Fruit fly (Drosophila melanogaster) whole organism, adult: ENCODE measurements around the gene Dtd.

Experiments used
- CG11617 ChIP-seq: fragments of 200-800 bp; sonication (Bioruptor generic); optimal IDR thresholded peaks from 2 replicates; lab custom pipeline; 2017; ENCODE audit warnings: mild to moderate bottlenecking, missing biosample characterization, missing genetic modification reagents, missing genetic modification characterization
- CG12768 ChIP-seq: fragments of 200-800 bp; sonication (Bioruptor generic); optimal IDR thresholded peaks from 2 replicates; lab custom pipeline; 2017; ENCODE audit warnings: missing biosample characterization, missing genetic modification characterization, mild to moderate bottlenecking, moderate library complexity, missing genetic modification reagents
- CG14711 ChIP-seq: fragments of 200-800 bp; sonication (Bioruptor generic); optimal IDR thresholded peaks from 2 replicates; lab custom pipeline; 2018; ENCODE audit warnings: missing biosample characterization, mild to moderate bottlenecking, missing genetic modification characterization, moderate library complexity
- CG1620 ChIP-seq: fragments of 200-800 bp; sonication (Bioruptor generic); optimal IDR thresholded peaks from 2 replicates; lab custom pipeline; 2016; ENCODE audit warnings: missing biosample characterization, missing genetic modification characterization
- CG7045 ChIP-seq: fragments of 200-800 bp; sonication (Bioruptor generic); optimal IDR thresholded peaks from 2 replicates; lab custom pipeline; 2017; ENCODE audit warnings: missing biosample characterization, mild to moderate bottlenecking, missing genetic modification characterization
- Clk ChIP-seq: fragments of 200-800 bp; sonication (Bioruptor generic); optimal IDR thresholded peaks from 2 replicates; lab custom pipeline; 2017; ENCODE audit warnings: missing biosample characterization, missing genetic modification characterization
- Crg-1 ChIP-seq: fragments of 200-800 bp; sonication (Bioruptor generic); optimal IDR thresholded peaks from 2 replicates; lab custom pipeline; 2016; ENCODE audit warnings: missing biosample characterization, missing genetic modification characterization
- bab1 ChIP-seq: fragments of 200-800 bp; sonication (Bioruptor generic); optimal IDR thresholded peaks from 3 replicates; lab custom pipeline; 2019; ENCODE audit warnings: missing biosample characterization, mild to moderate bottlenecking, missing genetic modification characterization, moderate library complexity
- cnc ChIP-seq, 2 experiments: fragments of >200 bp; optimal IDR thresholded peaks; 2 replicates each; lab custom pipeline; 2017
- ovo ChIP-seq: fragments of 200-800 bp; sonication (Bioruptor generic); optimal IDR thresholded peaks from 2 replicates; lab custom pipeline; 2016; ENCODE audit warnings: missing biosample characterization, missing genetic modification characterization
- pad ChIP-seq: fragments of 200-800 bp; sonication (Bioruptor generic); optimal IDR thresholded peaks from 3 replicates; lab custom pipeline; 2017; ENCODE audit warnings: missing biosample characterization, missing genetic modification characterization, mild to moderate bottlenecking, moderate library complexity, missing genetic modification reagents
- toe ChIP-seq: fragments of 200-800 bp; sonication (Bioruptor generic); optimal IDR thresholded peaks from 2 replicates; lab custom pipeline; 2016; ENCODE audit warnings: missing biosample characterization, missing genetic modification characterization

dm6 chr3R:11418568-11418967 is 11.3 kb upstream of the Dtd start, which contains the start of the genes bumpel and CG45676:
- TF ChIP-seq Crg-1 (GFP tag; lab: Kevin White, UChicago) (no peak), pad (GFP tag; lab: Kevin White, UChicago) (no peak), ovo (GFP tag; lab: Kevin White, UChicago) (no peak), CG11617 (GFP tag; lab: Kevin White, UChicago) (no peak), CG14711 (tag; lab: Kevin White, UChicago) (no peak), Clk (GFP tag; lab: Kevin White, UChicago) (no peak), bab1 (GFP tag; lab: Kevin White, UChicago) (no peak), cnc (optimal IDR thresholded peaks at IDR 0.05; lab: Kevin White, UChicago) (no peak), CG12768 (GFP tag; lab: Kevin White, UChicago) (peak; percentile 2), toe (GFP tag; lab: Kevin White, UChicago) (no peak), CG7045 (GFP tag; lab: Kevin White, UChicago) (no peak), CG1620 (no peak)
